Worm (Caenorhabditis elegans) whole organism, L1 larva: ENCODE measurements around the gene R03H10.7.
"Not testable (repeated sequence)": the region's sequence is repeated elsewhere in the genome, so short reads cannot be mapped to it uniquely, and the experiment has no call there.

ENCODE experiments used
- F16B12.6 ChIP-seq: fragments of 150-350 bp; optimal IDR thresholded peaks from 2 replicates; lab custom pipeline; 2014; ENCODE audit warnings: missing biosample characterization, missing genetic modification characterization
- aha-1 ChIP-seq: fragments of 150-350 bp; optimal IDR thresholded peaks from 2 replicates; lab custom pipeline; 2014; ENCODE audit warnings: missing biosample characterization, missing genetic modification characterization
- aly-2 ChIP-seq: fragments of 150-350 bp; optimal IDR thresholded peaks from 2 replicates; lab custom pipeline; 2014; ENCODE audit warnings: missing biosample characterization, missing genetic modification characterization
- ama-1 ChIP-seq: fragments of 150-350 bp; optimal IDR thresholded peaks from 2 replicates; lab custom pipeline; 2014
- ces-1 ChIP-seq: fragments of 150-350 bp; optimal IDR thresholded peaks from 2 replicates; lab custom pipeline; 2014; ENCODE audit warnings: missing biosample characterization, missing genetic modification reagents, missing genetic modification characterization
- dpl-1 ChIP-seq, 3 experiments: fragments of 150-350 bp in 2 of 3; sonication (generic microtip) in 1 of 3; optimal IDR thresholded peaks; 2 replicates each; lab custom pipeline; 2014 to 2017; ENCODE audit warnings: missing biosample characterization in 3 of 3, missing genetic modification characterization in 3 of 3, missing genetic modification reagents in 3 of 3
- efl-1 ChIP-seq, 4 experiments: fragments of 150-350 bp; optimal IDR thresholded peaks in 3 of 4; peaks in 1 of 4; 1 replicate in 1 of 4; 2 replicates in 3 of 4; lab custom pipeline; 2014; ENCODE audit warnings: missing biosample characterization in 2 of 4, missing genetic modification characterization in 2 of 4, missing genetic modification reagents in 2 of 4
- efl-3 ChIP-seq: fragments of 200-800 bp; sonication (Bioruptor generic); optimal IDR thresholded peaks from 2 replicates; lab custom pipeline; 2018; ENCODE audit warnings: mild to moderate bottlenecking, missing genetic modification characterization, missing compliant biosample characterization
- egl-13 ChIP-seq: sonication (generic microtip); optimal IDR thresholded peaks from 2 replicates; lab custom pipeline; 2016; ENCODE audit warnings: missing genotype, missing genetic modification reagents, missing genetic modification characterization, missing compliant biosample characterization
- egl-27 ChIP-seq, 2 experiments: fragments of 150-350 bp in 1 of 2; sonication (generic microtip); optimal IDR thresholded peaks; 3 replicates each; lab custom pipeline; 2017 to 2018; ENCODE audit warnings: missing biosample characterization in 2 of 2, missing genetic modification characterization in 2 of 2, missing genetic modification reagents in 2 of 2
- elt-2 ChIP-seq: sonication (generic microtip); optimal IDR thresholded peaks from 2 replicates; lab custom pipeline; 2016; ENCODE audit warnings: missing genetic modification characterization, mild to moderate bottlenecking, inconsistent platforms, missing compliant biosample characterization, missing genetic modification reagents
- fkh-10 ChIP-seq: sonication (generic microtip); optimal IDR thresholded peaks from 2 replicates; lab custom pipeline; 2017; ENCODE audit warnings: missing biosample characterization, missing genetic modification reagents, missing genetic modification characterization
- fkh-8 ChIP-seq: sonication (generic microtip); optimal IDR thresholded peaks from 2 replicates; lab custom pipeline; 2016; ENCODE audit warnings: mild to moderate bottlenecking, missing genetic modification characterization, missing compliant biosample characterization
- fos-1 ChIP-seq: fragments of 150-350 bp; optimal IDR thresholded peaks from 2 replicates; lab custom pipeline; 2014; ENCODE audit warnings: missing biosample characterization, missing genetic modification characterization
- hlh-4 ChIP-seq: sonication (generic microtip); optimal IDR thresholded peaks from 2 replicates; lab custom pipeline; 2016; ENCODE audit warnings: mild to moderate bottlenecking, missing genetic modification characterization, missing compliant biosample characterization
- irx-1 ChIP-seq: sonication (generic microtip); optimal IDR thresholded peaks from 2 replicates; lab custom pipeline; 2016; ENCODE audit warnings: missing genetic modification characterization, missing compliant biosample characterization
- isw-1 ChIP-seq: fragments of 200-800 bp; sonication (Bioruptor generic); IDR thresholded peaks from 2 replicates; pipeline ENCODE4 v1.3.6; 2022; ENCODE audit warnings: missing genetic modification characterization, missing compliant biosample characterization
- jun-1 ChIP-seq: fragments of 150-350 bp; optimal IDR thresholded peaks from 2 replicates; lab custom pipeline; 2014; ENCODE audit warnings: missing biosample characterization, missing genetic modification reagents, missing genetic modification characterization
- lin-14 ChIP-seq: fragments of 200-800 bp; sonication (Bioruptor generic); optimal IDR thresholded peaks from 2 replicates; lab custom pipeline; 2018; ENCODE audit warnings: mild to moderate bottlenecking, missing genetic modification characterization, moderate library complexity, missing compliant biosample characterization
- lin-15B ChIP-seq: fragments of 150-350 bp; sonication (generic microtip); optimal IDR thresholded peaks from 3 replicates; lab custom pipeline; 2014; ENCODE audit warnings: missing biosample characterization, missing genetic modification characterization
- lin-35 ChIP-seq, 2 experiments: fragments of 150-350 bp; optimal IDR thresholded peaks; 2 replicates each; lab custom pipeline; 2014; ENCODE audit warnings: missing biosample characterization in 2 of 2, missing genetic modification characterization in 2 of 2, missing genetic modification reagents in 2 of 2
- mdl-1 ChIP-seq, 2 experiments: fragments of 150-350 bp; optimal IDR thresholded peaks; 2 replicates each; lab custom pipeline; 2014 to 2017; ENCODE audit warnings: missing biosample characterization in 2 of 2, missing genetic modification characterization in 2 of 2, inconsistent platforms in 1 of 2
- nhr-11 ChIP-seq: fragments of 150-350 bp; optimal IDR thresholded peaks from 2 replicates; lab custom pipeline; 2014; ENCODE audit warnings: missing biosample characterization, missing genetic modification characterization
- nhr-12 ChIP-seq: sonication (generic microtip); optimal IDR thresholded peaks from 2 replicates; lab custom pipeline; 2017; ENCODE audit warnings: missing biosample characterization, missing genetic modification characterization
- nhr-19 ChIP-seq: fragments of 200-800 bp; sonication (Bioruptor generic); conservative IDR thresholded peaks from 2 replicates; pipeline ENCODE4 v1.3.6; 2022; ENCODE audit warnings: missing genetic modification characterization, missing compliant biosample characterization
- nhr-47 ChIP-seq: sonication (generic microtip); optimal IDR thresholded peaks from 2 replicates; lab custom pipeline; 2016; ENCODE audit warnings: mild to moderate bottlenecking, missing genetic modification characterization, moderate library complexity, missing compliant biosample characterization
- nhr-76 ChIP-seq: sonication (generic microtip); optimal IDR thresholded peaks from 2 replicates; lab custom pipeline; 2017; ENCODE audit warnings: missing biosample characterization, missing genetic modification characterization
- nhr-77 ChIP-seq: fragments of 150-350 bp; optimal IDR thresholded peaks from 2 replicates; lab custom pipeline; 2014; ENCODE audit warnings: missing biosample characterization, missing genetic modification characterization
- nhr-84 ChIP-seq: sonication (generic microtip); optimal IDR thresholded peaks from 2 replicates; lab custom pipeline; 2017; ENCODE audit warnings: missing biosample characterization, missing genetic modification characterization
- nhr-90 ChIP-seq: sonication (generic microtip); optimal IDR thresholded peaks from 2 replicates; lab custom pipeline; 2016; ENCODE audit warnings: mild to moderate bottlenecking, missing genetic modification characterization, missing compliant biosample characterization; ENCODE audit not compliant: poor library complexity
- pag-3 ChIP-seq: sonication (generic microtip); optimal IDR thresholded peaks from 2 replicates; lab custom pipeline; 2017; ENCODE audit warnings: missing genetic modification characterization, mild to moderate bottlenecking, missing compliant biosample characterization, antibody characterized with exemption, borderline replicate concordance; ENCODE audit not compliant: insufficient read depth
- pax-3 ChIP-seq: fragments of 200-800 bp; sonication (Bioruptor generic); optimal IDR thresholded peaks from 2 replicates; lab custom pipeline; 2018; ENCODE audit warnings: mild to moderate bottlenecking, missing genetic modification characterization, moderate library complexity, missing compliant biosample characterization
- skn-1 ChIP-seq: fragments of 150-350 bp; optimal IDR thresholded peaks from 2 replicates; lab custom pipeline; 2014; ENCODE audit warnings: missing biosample characterization, missing genetic modification characterization
- snpc-4 ChIP-seq: fragments of 150-350 bp; optimal IDR thresholded peaks from 2 replicates; lab custom pipeline; 2014; ENCODE audit warnings: missing biosample characterization, missing genetic modification characterization
- sox-4 ChIP-seq: sonication (generic microtip); optimal IDR thresholded peaks from 2 replicates; lab custom pipeline; 2016; ENCODE audit warnings: missing genetic modification characterization, missing compliant biosample characterization
- sptf-1 ChIP-seq: fragments of 150-350 bp; optimal IDR thresholded peaks from 2 replicates; lab custom pipeline; 2014; ENCODE audit warnings: missing biosample characterization, missing genetic modification characterization
- sup-37 ChIP-seq: fragments of 200-800 bp; sonication (Bioruptor generic); optimal IDR thresholded peaks from 2 replicates; lab custom pipeline; 2018; ENCODE audit warnings: mild to moderate bottlenecking, missing genetic modification characterization, missing compliant biosample characterization
- swsn-7 ChIP-seq: sonication (generic microtip); optimal IDR thresholded peaks from 2 replicates; lab custom pipeline; 2016; ENCODE audit warnings: missing genetic modification characterization, missing compliant biosample characterization
- tbx-2 ChIP-seq: sonication (generic microtip); optimal IDR thresholded peaks from 2 replicates; lab custom pipeline; 2016; ENCODE audit warnings: missing genetic modification characterization, missing compliant biosample characterization
- unc-86 ChIP-seq: sonication (generic microtip); optimal IDR thresholded peaks from 2 replicates; lab custom pipeline; 2016; ENCODE audit warnings: missing genetic modification characterization, missing compliant biosample characterization
- unc-98 ChIP-seq: fragments of 200-800 bp; sonication (Bioruptor generic); IDR thresholded peaks from 2 replicates; pipeline ENCODE4 v1.3.6; 2022; ENCODE audit warnings: missing genetic modification characterization, missing compliant biosample characterization
- zag-1 ChIP-seq: fragments of 150-350 bp; optimal IDR thresholded peaks from 2 replicates; lab custom pipeline; 2014; ENCODE audit warnings: missing biosample characterization, missing genetic modification characterization
- zip-4 ChIP-seq: fragments of 200-800 bp; sonication (Bioruptor generic); optimal IDR thresholded peaks from 2 replicates; lab custom pipeline; 2018; ENCODE audit warnings: mild to moderate bottlenecking, missing genetic modification characterization, moderate library complexity, missing compliant biosample characterization
- ztf-4 ChIP-seq: fragments of 150-350 bp; optimal IDR thresholded peaks from 2 replicates; lab custom pipeline; 2014; ENCODE audit warnings: missing biosample characterization, missing genetic modification characterization

R03H10.7 gene

ce11 chrII:4146039-4146438 lies 32.7 kb downstream of the R03H10.7 start, which contains the start of gene F56D3.1:
TSS of gene F56D3.1 (plus strand) at chrII:4146339.
- no peak for TF ChIP-seq nhr-90
- TF ChIP-seq fos-1 (tag; lab: Kevin White, UChicago): no peak
- TF ChIP-seq mdl-1 (tag; optimal IDR thresholded peaks at IDR 0.05; lab: Kevin White, UChicago): no peak
- no peak for TF ChIP-seq F16B12.6
- no peak for TF ChIP-seq unc-86 (tag; lab: Kevin White, UChicago)
- no peak for TF ChIP-seq tbx-2 (tag; lab: Kevin White, UChicago)

ce11 chrII:4135259-4135658 lies 43.5 kb downstream of the R03H10.7 start, which contains the start of gene ast-1:
TSS of gene ast-1 (minus strand) at chrII:4135359.
- not testable (repeated sequence) for TF ChIP-seq sup-37 (GFP tag; lab: Kevin White, UChicago); mdl-1 (tag; optimal IDR thresholded peaks at IDR 0.05; lab: Kevin White, UChicago); zip-4 (GFP tag; lab: Kevin White, UChicago)

ce11 chrII:4134688-4135087 lies 44.0 kb downstream of the R03H10.7 start:
- TF ChIP-seq aha-1 (tag; lab: Kevin White, UChicago) (no peak), mdl-1 (tag; optimal IDR thresholded peaks at IDR 0.05; lab: Kevin White, UChicago) (no peak), nhr-84 (no peak), ztf-4 (tag; lab: Kevin White, UChicago) (no peak), ama-1 (no peak), unc-86 (tag; lab: Kevin White, UChicago) (peak; percentile 60), efl-1 (optimal IDR thresholded peaks at IDR 0.05; lab: Kevin White, UChicago) (no peak), efl-1 (GFP tag; optimal IDR thresholded peaks at IDR 0.05 in 1 of 2; lab: Kevin White, UChicago) (no peak), snpc-4 (no peak), nhr-90 (no peak), skn-1 (no peak), fkh-10 (GFP tag; lab: Kevin White, UChicago) (peak; percentile 32), sptf-1 (tag; lab: Kevin White, UChicago) (no peak), isw-1 (GFP tag; lab: Robert Waterston, UW) (no peak), jun-1 (tag; lab: Kevin White, UChicago) (no peak), hlh-4 (tag; lab: Kevin White, UChicago) (no peak), dpl-1 (GFP tag; optimal IDR thresholded peaks at IDR 0.05; lab: Kevin White, UChicago) (no peak), nhr-47 (tag; lab: Kevin White, UChicago) (peak; percentile 16), egl-13 (tag; lab: Kevin White, UChicago) (no peak), lin-15B (tag; lab: Kevin White, UChicago) (no peak), nhr-19 (GFP tag; lab: Robert Waterston, UW) (no peak), unc-98 (no peak), aly-2 (no peak), elt-2 (no peak), egl-27 (tag; optimal IDR thresholded peaks at IDR 0.05; lab: Kevin White, UChicago) (no peak), swsn-7 (no peak), irx-1 (tag; lab: Kevin White, UChicago) (no peak), nhr-76 (tag; lab: Kevin White, UChicago) (no peak), zag-1 (no peak), nhr-77 (tag; lab: Kevin White, UChicago) (no peak), ces-1 (GFP tag; lab: Kevin White, UChicago) (no peak), lin-35 (GFP tag; optimal IDR thresholded peaks at IDR 0.05; lab: Kevin White, UChicago) (no peak), pax-3 (tag; lab: Kevin White, UChicago) (no peak), fkh-8 (tag; lab: Kevin White, UChicago) (peak; percentile 47), nhr-11 (tag; lab: Kevin White, UChicago) (no peak), tbx-2 (tag; lab: Kevin White, UChicago) (peak; percentile 6), lin-14 (GFP tag; lab: Kevin White, UChicago) (peak; percentile 72), pag-3 (no peak), sox-4 (no peak), nhr-12 (tag; lab: Kevin White, UChicago) (no peak), efl-3 (GFP tag; lab: Kevin White, UChicago) (no peak)
